Worm (Caenorhabditis elegans) whole organism, midembryonic: Measurements from ENCODE around the gene C07A4.3.

Experiments
- cog-1 ChIP-seq: sonication (generic microtip); optimal IDR thresholded peaks from 2 replicates; lab custom pipeline; 2016; ENCODE audit warnings: missing genetic modification characterization, missing compliant biosample characterization
- flt-1 ChIP-seq: fragments of 200-800 bp; sonication (Bioruptor generic); IDR thresholded peaks from 2 replicates; pipeline ENCODE4 v1.3.6; 2022; ENCODE audit warnings: missing genetic modification characterization, missing compliant biosample characterization
- klf-2 ChIP-seq: fragments of 200-800 bp; sonication (Bioruptor generic); conservative IDR thresholded peaks from 2 replicates; pipeline ENCODE4 v1.3.6; 2022; ENCODE audit warnings: missing genetic modification reagents, missing genetic modification characterization, missing compliant biosample characterization
- ztf-23 ChIP-seq: fragments of 200-800 bp; sonication (Bioruptor generic); IDR thresholded peaks from 2 replicates; pipeline ENCODE4 v1.3.6; 2022; ENCODE audit warnings: missing genetic modification reagents, missing genetic modification characterization, missing compliant biosample characterization
- ztf-29 ChIP-seq: fragments of 200-800 bp; sonication (Bioruptor generic); IDR thresholded peaks from 2 replicates; pipeline ENCODE4 v1.3.6; 2022; ENCODE audit warnings: missing genetic modification reagents, missing genetic modification characterization, missing compliant biosample characterization

- TF ChIP-seq flt-1 (no peak), ztf-29 (GFP tag; lab: Robert Waterston, UW) (no peak), cog-1 (tag; lab: Kevin White, UChicago) (no peak), klf-2 (no peak), ztf-23 (GFP tag; lab: Robert Waterston, UW) (no peak)
Measured at ce11 chrX:10212469-10212868, 37.7 kb downstream of the C07A4.3 start, which contains the start of gene F44A6.3.
